Fruit fly (Drosophila melanogaster) ovary, adult (tissue): ENCODE measurements around the gene CG10513.

Experiments used
- CG17801 ChIP-seq: fragments of 200-800 bp; optimal IDR thresholded peaks from 2 replicates; lab custom pipeline; 2019; ENCODE audit warnings: missing biosample characterization, mild to moderate bottlenecking, missing genetic modification characterization, moderate library complexity; ENCODE audit not compliant: partially characterized antibody

The CG10513 gene

dm6 chr3R:25277112-25277511, at the start of gene CG10513:
CG10513 (minus strand) TSS chr3R:25277212.
- no peak for TF ChIP-seq CG17801 (GFP tag; lab: Kevin White, UChicago)

dm6 chr3R:25322657-25323056, 45.6 kb upstream of the CG10513 start, which contains the start of gene CG10562:
CG10562 (minus strand) TSS chr3R:25322757.
- TF ChIP-seq CG17801 (GFP tag; lab: Kevin White, UChicago), result no peak

DNA sequence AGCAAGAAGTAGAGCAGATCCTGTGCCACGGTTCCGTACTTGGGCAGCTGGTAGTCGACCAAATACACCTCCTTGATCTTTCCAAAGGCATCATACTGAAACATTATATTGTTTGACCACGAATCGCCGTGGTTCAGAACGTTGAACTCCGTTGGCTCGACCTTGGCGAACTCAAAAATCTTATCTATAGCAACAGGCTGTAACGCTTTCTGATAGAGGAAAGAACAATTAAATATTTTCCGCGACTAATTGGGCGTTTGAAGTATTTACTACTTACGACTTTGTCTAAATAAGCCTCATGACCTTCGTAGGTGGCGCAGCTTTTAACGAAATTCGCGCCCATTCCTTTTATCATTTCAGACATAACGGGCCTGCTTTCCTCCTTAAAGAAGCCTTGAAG, 44.7 kb upstream of the CG10513 start:
- no peak for TF ChIP-seq CG17801 (GFP tag; lab: Kevin White, UChicago)

dm6 chr3R:25320898-25321297, 43.9 kb upstream of the CG10513 start:
- no peak for TF ChIP-seq CG17801 (GFP tag; lab: Kevin White, UChicago)

dm6 chr3R:25320051-25320705, 43.2 kb upstream of the CG10513 start, which contains the start of gene CG10560:
CG10560 (minus strand) TSS chr3R:25320101.
- no peak for TF ChIP-seq CG17801 (GFP tag; lab: Kevin White, UChicago)

dm6 chr3R:25318011-25318410, 41.0 kb upstream of the CG10513 start, which contains the start of gene CG10553:
CG10553 (minus strand) TSS chr3R:25318111.
- TF ChIP-seq CG17801 (GFP tag; lab: Kevin White, UChicago), result no peak

DNA sequence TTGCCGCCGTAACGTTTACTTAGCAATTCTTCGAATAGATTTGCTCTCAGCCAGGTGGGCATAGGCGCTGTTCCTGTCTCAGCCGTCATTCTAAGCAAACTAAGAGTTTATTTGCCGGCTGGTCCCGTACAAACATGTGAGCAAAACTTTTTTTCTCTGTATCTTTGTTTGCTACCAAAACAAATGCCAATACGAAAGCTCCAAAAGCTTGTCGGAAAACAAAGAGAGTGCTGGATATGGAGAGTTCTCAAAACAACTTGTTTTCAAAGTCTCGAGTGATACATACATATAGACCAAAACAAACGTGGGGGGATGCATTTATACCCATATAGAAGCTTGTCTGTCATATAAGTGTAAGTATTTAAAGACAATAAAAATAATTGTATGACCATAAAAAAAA, 39.0 kb upstream of the CG10513 start, which contains the start of gene CG10559:
Gene CG10559 (minus strand): TSS at position 101 of the 400 bp plus-strand sequence.
- no peak for TF ChIP-seq CG17801 (GFP tag; lab: Kevin White, UChicago)

dm6 chr3R:25313771-25314170, 36.8 kb upstream of the CG10513 start, which contains the start of gene CG31087:
CG31087 (minus strand) TSS chr3R:25313833.
- no peak for TF ChIP-seq CG17801 (GFP tag; lab: Kevin White, UChicago)

DNA sequence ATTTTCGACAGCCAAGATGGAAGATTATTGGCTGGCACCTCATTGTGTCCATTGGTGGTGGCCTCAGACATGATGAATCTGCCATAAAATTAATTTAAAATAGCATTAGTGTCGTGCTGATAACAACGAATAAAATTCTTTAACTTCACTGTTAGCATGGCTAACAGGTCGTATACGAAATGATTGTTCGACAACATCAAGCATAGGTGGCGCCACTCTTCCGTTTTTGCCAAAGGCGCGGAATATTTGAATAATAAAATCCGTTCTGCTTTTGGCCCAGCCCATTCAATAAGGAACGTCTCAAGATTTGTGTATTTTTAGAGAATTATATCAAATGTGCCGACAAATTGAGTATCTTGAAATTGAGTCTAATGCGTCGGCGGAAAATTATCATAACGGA, 35.6 kb upstream of the CG10513 start:
- no peak for TF ChIP-seq CG17801 (GFP tag; lab: Kevin White, UChicago)

- no peak for TF ChIP-seq CG17801 (GFP tag; lab: Kevin White, UChicago)
Measured at dm6 chr3R:25310843-25311242, 33.8 kb upstream of the CG10513 start, which contains the start of gene CG31099. CG31099 (minus strand) TSS chr3R:25310943.

- no peak for TF ChIP-seq CG17801 (GFP tag; lab: Kevin White, UChicago)
Measured at dm6 chr3R:25309175-25309574, 32.2 kb upstream of the CG10513 start.

- no peak for TF ChIP-seq CG17801 (GFP tag; lab: Kevin White, UChicago)
Measured at dm6 chr3R:25308228-25308627, 31.2 kb upstream of the CG10513 start, which contains the start of gene CG10550. CG10550 (minus strand) TSS chr3R:25308391.

DNA sequence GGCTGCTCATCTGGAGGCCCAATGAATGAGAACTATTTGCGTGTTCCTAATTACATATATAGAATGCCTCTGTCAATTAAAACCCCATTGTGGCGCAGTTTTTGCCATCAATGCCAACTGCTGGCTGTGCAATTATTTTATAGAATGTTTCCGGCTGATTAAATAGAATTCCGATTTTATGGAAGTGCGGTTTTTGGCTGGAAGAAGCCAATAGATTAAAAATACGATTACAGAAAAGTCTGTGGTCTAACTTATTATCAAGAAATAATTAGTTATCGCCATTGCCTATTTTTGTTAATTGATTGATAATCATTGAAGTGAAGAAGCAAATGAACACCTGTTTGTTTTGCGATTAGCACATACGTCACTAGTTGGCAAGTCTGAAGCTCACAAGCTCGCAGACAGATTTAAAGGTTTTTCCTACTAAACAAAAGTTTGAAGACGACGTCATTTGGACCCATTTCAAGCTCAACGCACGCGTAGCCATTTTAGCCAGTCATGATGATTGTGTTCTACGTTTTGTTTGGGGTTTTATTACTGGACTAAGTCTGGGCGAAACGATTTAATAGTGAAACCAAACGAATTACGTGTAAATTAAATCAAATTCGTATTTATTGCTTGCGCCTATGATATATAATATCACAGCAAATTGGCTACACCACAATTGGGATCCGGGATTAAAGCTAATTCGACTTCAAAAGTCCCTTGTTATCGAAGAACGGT, 29.0 kb upstream of the CG10513 start:
- TF ChIP-seq CG17801 (GFP tag; lab: Kevin White, UChicago), result no peak

DNA sequence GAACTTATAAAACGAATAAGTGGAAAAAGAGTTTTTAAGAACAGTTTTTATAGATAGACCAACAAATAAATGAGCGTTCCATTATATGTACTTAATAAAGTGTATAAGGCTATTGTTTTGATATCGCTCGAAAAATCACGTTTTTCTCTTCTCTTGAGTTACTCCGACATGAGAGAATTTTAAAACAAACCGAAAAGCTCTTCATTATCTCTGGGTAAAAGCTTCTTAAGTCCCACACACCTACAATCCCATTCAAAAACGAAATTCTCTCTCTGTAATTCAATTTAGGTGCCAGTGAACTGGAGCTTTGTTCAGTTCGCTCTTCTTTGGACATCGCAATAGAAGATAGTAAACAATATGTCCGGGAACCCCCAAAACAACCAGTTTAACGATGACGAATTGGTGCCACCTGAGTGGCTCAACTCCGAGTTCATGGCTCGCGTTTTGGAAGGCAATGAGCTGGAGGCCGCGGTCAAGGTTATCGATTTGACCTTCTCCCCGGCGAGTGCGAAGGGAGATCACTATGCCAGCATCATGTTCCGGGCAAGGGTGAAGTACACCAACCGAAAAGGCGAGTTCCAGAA, 26.9 kb upstream of the CG10513 start, which contains the start of gene CG31436:
Gene CG31436 (plus strand): TSS at position 281 of the 584 bp plus-strand sequence.
- peak; percentile 3 for TF ChIP-seq CG17801 (GFP tag; lab: Kevin White, UChicago)

DNA sequence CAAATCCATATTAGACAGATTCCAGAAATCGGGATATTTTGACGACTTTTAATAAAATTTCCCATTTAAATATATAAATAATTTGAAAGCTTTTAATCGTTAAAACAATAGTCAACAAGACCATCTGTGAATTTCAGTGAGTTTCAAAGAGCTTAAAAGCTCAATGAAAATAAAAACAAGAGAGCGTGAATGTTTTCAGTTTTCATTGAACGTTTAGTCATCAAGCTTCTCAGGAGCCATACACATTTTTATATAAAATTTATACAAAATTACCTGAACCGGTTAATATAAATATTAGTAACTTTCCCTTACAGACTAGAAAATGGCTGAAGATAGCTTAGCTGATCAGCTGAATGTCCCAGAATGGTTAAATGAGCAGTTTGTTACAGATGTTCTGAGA, 25.2 kb upstream of the CG10513 start, which contains the start of gene CG31370:
Gene CG31370 (plus strand): TSS at position 226 of the 400 bp plus-strand sequence.
- TF ChIP-seq CG17801 (GFP tag; lab: Kevin White, UChicago), result no peak
